Worm (Caenorhabditis elegans) whole organism, young adult: Measurements from ENCODE around the gene B0495.9.

Experiments
- B0261.1 ChIP-seq: sonication (generic microtip); optimal IDR thresholded peaks from 2 replicates; lab custom pipeline; 2016; ENCODE audit warnings: mild to moderate bottlenecking, missing genetic modification characterization, moderate library complexity, missing compliant biosample characterization
- F55B11.4 ChIP-seq: sonication (generic microtip); optimal IDR thresholded peaks from 2 replicates; lab custom pipeline; 2016; ENCODE audit warnings: missing compliant biosample characterization, missing genetic modification characterization, borderline replicate concordance; ENCODE audit not compliant: insufficient read depth
- F57A8.1 ChIP-seq: fragments of 200-800 bp; sonication (Bioruptor generic); optimal IDR thresholded peaks from 2 replicates; lab custom pipeline; 2018; ENCODE audit warnings: mild to moderate bottlenecking, missing genetic modification characterization, moderate library complexity, missing compliant biosample characterization
- Y53F4B.3 ChIP-seq: fragments of 200-800 bp; sonication (Bioruptor generic); IDR thresholded peaks from 2 replicates; pipeline ENCODE4 v1.3.6; 2022; ENCODE audit warnings: missing genetic modification reagents, missing genetic modification characterization, missing compliant biosample characterization
- Y67H2A.10 ChIP-seq: fragments of 200-800 bp; sonication (Bioruptor generic); conservative IDR thresholded peaks from 2 replicates; pipeline ENCODE4 v1.3.6; 2022; ENCODE audit warnings: missing genetic modification reagents, missing genetic modification characterization, missing compliant biosample characterization
- Y95B8A.8 ChIP-seq: fragments of 200-800 bp; sonication (Bioruptor generic); IDR thresholded peaks from 2 replicates; pipeline ENCODE4 v1.3.6; 2022; ENCODE audit warnings: missing genetic modification reagents, missing genetic modification characterization, missing compliant biosample characterization
- ama-1 ChIP-seq, 3 experiments: fragments of 150-350 bp in 1 of 3; sonication (generic microtip) in 2 of 3; optimal IDR thresholded peaks; 2 replicates each; lab custom pipeline; 2014 to 2018; ENCODE audit warnings: missing biosample characterization in 2 of 3, missing genetic modification characterization in 2 of 3, missing genetic modification reagents in 2 of 3
- athp-1 ChIP-seq: sonication (generic microtip); optimal IDR thresholded peaks from 2 replicates; lab custom pipeline; 2017; ENCODE audit warnings: mild to moderate bottlenecking, missing genetic modification characterization, missing compliant biosample characterization
- attf-5 ChIP-seq: fragments of 200-800 bp; sonication (Bioruptor generic); optimal IDR thresholded peaks from 2 replicates; lab custom pipeline; 2018; ENCODE audit warnings: mild to moderate bottlenecking, missing genetic modification characterization, missing compliant biosample characterization
- bed-1 ChIP-seq: fragments of 200-800 bp; sonication (Bioruptor generic); IDR thresholded peaks from 2 replicates; pipeline ENCODE4 v1.3.6; 2022; ENCODE audit warnings: missing genetic modification reagents, missing genetic modification characterization, missing compliant biosample characterization
- cebp-2 ChIP-seq: fragments of 200-800 bp; sonication (Bioruptor generic); IDR thresholded peaks from 2 replicates; pipeline ENCODE4 v1.3.6; 2022; ENCODE audit warnings: missing genetic modification characterization, missing compliant biosample characterization
- ceh-27 ChIP-seq: fragments of 200-800 bp; sonication (Bioruptor generic); optimal IDR thresholded peaks from 2 replicates; lab custom pipeline; 2018; ENCODE audit warnings: mild to moderate bottlenecking, missing genetic modification characterization, moderate library complexity, missing compliant biosample characterization
- ceh-79 ChIP-seq: sonication (generic microtip); optimal IDR thresholded peaks from 2 replicates; lab custom pipeline; 2017; ENCODE audit warnings: mild to moderate bottlenecking, missing genetic modification characterization, missing compliant biosample characterization
- ceh-91 ChIP-seq: fragments of 200-800 bp; sonication (Bioruptor generic); IDR thresholded peaks from 2 replicates; pipeline ENCODE4 v1.3.6; 2022; ENCODE audit warnings: missing genetic modification reagents, missing genetic modification characterization, missing compliant biosample characterization
- dpl-1 ChIP-seq: fragments of 150-350 bp; optimal IDR thresholded peaks from 2 replicates; lab custom pipeline; 2014; ENCODE audit warnings: missing biosample characterization, missing genetic modification reagents, missing genetic modification characterization
- egl-44 ChIP-seq: fragments of 200-800 bp; sonication (Bioruptor generic); IDR thresholded peaks from 2 replicates; pipeline ENCODE4 v1.3.6; 2022; ENCODE audit warnings: missing genetic modification reagents, missing genetic modification characterization, missing compliant biosample characterization
- egrh-3 ChIP-seq: fragments of 200-800 bp; sonication (Bioruptor generic); IDR thresholded peaks from 2 replicates; pipeline ENCODE4 v1.3.6; 2022; ENCODE audit warnings: missing genetic modification reagents, missing genetic modification characterization, missing compliant biosample characterization
- ekl-4 ChIP-seq: fragments of 200-800 bp; sonication (Bioruptor generic); IDR thresholded peaks from 2 replicates; pipeline ENCODE4 v1.3.6; 2022; ENCODE audit warnings: missing genetic modification reagents, missing genetic modification characterization, missing compliant biosample characterization
- lin-26 ChIP-seq: fragments of 200-800 bp; sonication (Bioruptor generic); IDR thresholded peaks from 2 replicates; pipeline ENCODE4 v1.3.6; 2022; ENCODE audit warnings: missing genetic modification reagents, missing genetic modification characterization, missing compliant biosample characterization
- lin-40 ChIP-seq: sonication (generic microtip); optimal IDR thresholded peaks from 2 replicates; lab custom pipeline; 2016; ENCODE audit warnings: missing genetic modification characterization, mild to moderate bottlenecking, missing compliant biosample characterization, missing genotype, missing genetic modification reagents
- lsl-1 ChIP-seq: fragments of 200-800 bp; sonication (Bioruptor generic); optimal IDR thresholded peaks from 2 replicates; lab custom pipeline; 2018; ENCODE audit warnings: mild to moderate bottlenecking, missing genetic modification characterization, moderate library complexity, missing compliant biosample characterization
- madf-10 ChIP-seq: sonication (generic microtip); optimal IDR thresholded peaks from 2 replicates; lab custom pipeline; 2016; ENCODE audit warnings: mild to moderate bottlenecking, missing genetic modification characterization, missing compliant biosample characterization
- madf-6 ChIP-seq: fragments of 200-800 bp; sonication (Bioruptor generic); IDR thresholded peaks from 2 replicates; pipeline ENCODE4 v1.3.6; 2022; ENCODE audit warnings: missing genetic modification reagents, missing genetic modification characterization, missing compliant biosample characterization
- mel-28 ChIP-seq: sonication (generic microtip); optimal IDR thresholded peaks from 2 replicates; lab custom pipeline; 2016; ENCODE audit warnings: borderline replicate concordance, mild to moderate bottlenecking, missing genetic modification characterization, missing compliant biosample characterization
- mes-4 ChIP-seq: sonication (generic microtip); optimal IDR thresholded peaks from 2 replicates; lab custom pipeline; 2016; ENCODE audit warnings: missing genotype, missing genetic modification characterization, missing compliant biosample characterization
- mxl-1 ChIP-seq: sonication (generic microtip); optimal IDR thresholded peaks from 2 replicates; lab custom pipeline; 2016; ENCODE audit warnings: missing genetic modification characterization, missing compliant biosample characterization
- nfyb-1 ChIP-seq: fragments of 200-800 bp; sonication (Bioruptor generic); IDR thresholded peaks from 2 replicates; pipeline ENCODE4 v1.3.6; 2022; ENCODE audit warnings: missing genetic modification reagents, missing genetic modification characterization, missing compliant biosample characterization
- nhr-120 ChIP-seq: fragments of 200-800 bp; sonication (Bioruptor generic); IDR thresholded peaks from 2 replicates; pipeline ENCODE4 v1.3.6; 2022; ENCODE audit warnings: missing genetic modification characterization, missing compliant biosample characterization
- pbrm-1 ChIP-seq: fragments of 200-800 bp; sonication (Bioruptor generic); IDR thresholded peaks from 2 replicates; pipeline ENCODE4 v1.3.6; 2022; ENCODE audit warnings: missing genetic modification reagents, missing genetic modification characterization, missing compliant biosample characterization
- snpc-1.3 ChIP-seq: sonication (generic microtip); optimal IDR thresholded peaks from 2 replicates; lab custom pipeline; 2017; ENCODE audit warnings: missing genetic modification characterization, mild to moderate bottlenecking, missing compliant biosample characterization, antibody characterized with exemption, moderate library complexity, missing genotype, missing genetic modification reagents; ENCODE audit not compliant: insufficient read depth
- snpc-3.4 ChIP-seq: sonication (generic microtip); optimal IDR thresholded peaks from 2 replicates; lab custom pipeline; 2017; ENCODE audit warnings: missing genetic modification characterization, mild to moderate bottlenecking, missing compliant biosample characterization, antibody characterized with exemption, moderate library complexity, missing genotype, missing genetic modification reagents
- tlf-1 ChIP-seq: fragments of 200-800 bp; sonication (Bioruptor generic); optimal IDR thresholded peaks from 2 replicates; lab custom pipeline; 2018; ENCODE audit warnings: mild to moderate bottlenecking, missing genetic modification characterization, missing compliant biosample characterization
- zfh-2 ChIP-seq: fragments of 200-800 bp; sonication (Bioruptor generic); conservative IDR thresholded peaks from 2 replicates; pipeline ENCODE4 v1.3.6; 2022; ENCODE audit warnings: missing genetic modification reagents, missing genetic modification characterization, missing compliant biosample characterization
- ztf-28 ChIP-seq: fragments of 200-800 bp; sonication (Bioruptor generic); IDR thresholded peaks from 2 replicates; pipeline ENCODE4 v1.3.6; 2022; ENCODE audit warnings: missing genetic modification reagents, missing genetic modification characterization, missing compliant biosample characterization

Gene B0495.9

DNA sequence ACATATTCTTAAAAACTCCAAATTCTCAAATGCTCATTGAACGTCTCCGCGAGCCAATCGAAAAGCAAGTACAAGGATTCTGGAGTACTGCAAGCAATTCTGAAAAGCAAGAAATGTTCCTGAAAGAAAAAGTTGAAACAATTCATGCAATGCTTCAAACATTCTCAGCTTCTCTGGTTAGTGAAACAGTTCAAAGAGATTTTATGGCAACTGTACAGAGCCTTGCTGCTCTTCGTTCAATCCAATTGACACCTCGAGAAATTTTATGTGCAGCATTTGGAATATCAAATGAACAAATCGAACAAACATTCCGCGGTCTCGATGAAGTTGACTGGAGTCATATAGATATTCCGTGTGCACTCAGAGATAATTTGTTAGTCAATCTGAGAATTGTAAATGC, 28.2 kb upstream of the B0495.9 start:
- TF ChIP-seq snpc-1.3 (tag; lab: Kevin White, UChicago) = no peak
- TF ChIP-seq, all 124 proteins: peak for 0

DNA sequence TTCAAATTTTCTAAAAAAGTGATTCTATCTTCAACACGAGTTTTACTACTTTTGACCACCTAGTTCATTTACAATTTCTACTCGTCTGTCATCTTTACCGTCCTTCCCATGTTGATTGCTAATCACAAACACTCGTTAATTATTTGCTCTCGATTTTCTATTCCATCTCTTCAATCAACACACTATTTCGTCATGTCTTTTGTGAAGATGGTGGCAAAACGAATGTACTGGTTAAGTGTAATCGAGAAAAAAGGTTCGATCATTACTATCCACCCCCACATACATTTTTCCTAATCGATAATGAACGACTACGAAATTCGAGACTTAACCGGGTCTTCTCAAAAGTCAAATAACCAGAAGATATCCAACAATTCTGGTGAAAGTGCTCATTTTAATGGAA, 16.1 kb upstream of the B0495.9 start, which contains the start of gene cpna-2:
cpna-2 (plus strand) TSS at position 301 of the 400 bp plus-strand sequence.
- TF ChIP-seq nfyb-1 (GFP tag; lab: Robert Waterston, UW) (no peak), nhr-120 (GFP tag; lab: Robert Waterston, UW) (no peak), ekl-4 (no peak), pbrm-1 (no peak), lin-26 (GFP tag; lab: Robert Waterston, UW) (no peak), attf-5 (GFP tag; lab: Kevin White, UChicago) (no peak), lin-40 (tag; lab: Kevin White, UChicago) (no peak), mel-28 (tag; lab: Kevin White, UChicago) (no peak), madf-6 (GFP tag; lab: Robert Waterston, UW) (no peak), ceh-27 (GFP tag; lab: Kevin White, UChicago) (no peak), dpl-1 (no peak), cebp-2 (GFP tag; lab: Robert Waterston, UW) (no peak)

ce11 chrII:7722784-7723183, 14.3 kb upstream of the B0495.9 start:
- TF ChIP-seq zfh-2 (GFP tag; lab: Robert Waterston, UW) = peak; percentile 60
- TF ChIP-seq bed-1 = no peak
- TF ChIP-seq tlf-1 (GFP tag; lab: Kevin White, UChicago) = no peak
- no peak for TF ChIP-seq cebp-2 (GFP tag; lab: Robert Waterston, UW)
- TF ChIP-seq ceh-91 (GFP tag; lab: Robert Waterston, UW) = no peak

DNA sequence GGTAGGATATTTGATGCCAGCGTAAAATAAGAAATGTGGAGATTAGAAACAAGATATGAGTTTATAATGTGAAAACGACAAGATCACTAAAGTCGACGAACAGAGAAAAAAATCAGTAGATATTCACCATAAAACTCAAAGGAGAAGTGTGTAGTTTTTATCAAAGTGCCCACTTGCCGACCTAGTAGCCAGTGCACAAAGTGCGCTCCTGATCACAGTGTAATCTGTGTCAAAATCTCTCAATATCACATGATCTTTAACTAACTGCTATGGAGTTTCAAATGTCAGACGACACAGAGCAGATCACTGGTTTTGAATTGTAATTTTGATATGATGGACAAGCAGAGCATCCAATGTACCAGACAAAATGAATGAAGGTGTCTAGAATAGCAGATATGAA, 12.0 kb upstream of the B0495.9 start:
- TF ChIP-seq lin-40 (tag; lab: Kevin White, UChicago) = no peak
- no peak for TF ChIP-seq mel-28 (tag; lab: Kevin White, UChicago)
- TF ChIP-seq ztf-28 = no peak
- TF ChIP-seq Y67H2A.10 (GFP tag; lab: Robert Waterston, UW) = no peak
- TF ChIP-seq egrh-3 (GFP tag; lab: Robert Waterston, UW) = no peak
- no peak for TF ChIP-seq B0261.1 (tag; lab: Kevin White, UChicago)
- TF ChIP-seq snpc-3.4 (tag; lab: Kevin White, UChicago) = no peak
- no peak for TF ChIP-seq Y95B8A.8
- TF ChIP-seq ceh-79 = no peak
- TF ChIP-seq madf-10 = no peak
- TF ChIP-seq Y53F4B.3 = no peak
- no peak for TF ChIP-seq mes-4 (tag; lab: Kevin White, UChicago)
- no peak for TF ChIP-seq lsl-1 (GFP tag; lab: Kevin White, UChicago)
- no peak for TF ChIP-seq egl-44 (GFP tag; lab: Robert Waterston, UW)
- no peak for TF ChIP-seq F57A8.1 (GFP tag; lab: Kevin White, UChicago)
- TF ChIP-seq mxl-1 (tag; lab: Kevin White, UChicago) = no peak
- TF ChIP-seq athp-1 (tag; lab: Kevin White, UChicago) = no peak
- no peak for TF ChIP-seq F55B11.4 (tag; lab: Kevin White, UChicago)

DNA sequence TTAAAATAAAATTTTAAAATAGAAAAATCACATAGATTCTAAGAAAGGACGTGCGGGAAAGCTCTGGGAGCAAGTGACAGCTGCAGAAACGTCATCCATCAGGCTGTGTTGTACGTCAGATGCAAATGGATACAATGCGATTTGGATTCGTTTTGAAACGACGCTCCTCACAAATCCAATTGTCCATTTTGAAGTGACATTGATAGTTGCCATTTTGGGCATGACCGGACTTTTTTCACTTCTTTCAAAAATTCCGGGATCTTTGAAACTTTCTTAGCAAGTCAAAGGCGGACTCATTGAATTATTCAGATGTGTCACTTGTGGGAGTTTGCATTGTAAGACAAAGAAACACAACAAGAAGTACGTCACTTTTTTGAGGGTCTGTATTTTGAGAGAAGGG, 10.5 kb upstream of the B0495.9 start:
- TF ChIP-seq ama-1 (optimal IDR thresholded peaks at IDR 0.05; lab: Kevin White, UChicago) (no peak), ama-1 (GFP tag; optimal IDR thresholded peaks at IDR 0.05; lab: Kevin White, UChicago) (no peak), athp-1 (tag; lab: Kevin White, UChicago) (no peak)
